Fruit fly (Drosophila melanogaster) whole organism, adult: ENCODE results near the gene DCTN6-p27.

Source experiments
- CG11617 ChIP-seq: fragments of 200-800 bp; sonication (Bioruptor generic); optimal IDR thresholded peaks from 2 replicates; lab custom pipeline; 2017; ENCODE audit warnings: mild to moderate bottlenecking, missing biosample characterization, missing genetic modification reagents, missing genetic modification characterization
- CG12768 ChIP-seq: fragments of 200-800 bp; sonication (Bioruptor generic); optimal IDR thresholded peaks from 2 replicates; lab custom pipeline; 2017; ENCODE audit warnings: missing biosample characterization, missing genetic modification characterization, mild to moderate bottlenecking, moderate library complexity, missing genetic modification reagents
- CG14711 ChIP-seq: fragments of 200-800 bp; sonication (Bioruptor generic); optimal IDR thresholded peaks from 2 replicates; lab custom pipeline; 2018; ENCODE audit warnings: missing biosample characterization, mild to moderate bottlenecking, missing genetic modification characterization, moderate library complexity
- CG1620 ChIP-seq: fragments of 200-800 bp; sonication (Bioruptor generic); optimal IDR thresholded peaks from 2 replicates; lab custom pipeline; 2016; ENCODE audit warnings: missing biosample characterization, missing genetic modification characterization
- CG33017 ChIP-seq: fragments of 200-800 bp; sonication (Bioruptor generic); optimal IDR thresholded peaks from 2 replicates; lab custom pipeline; 2018; ENCODE audit warnings: missing biosample characterization, mild to moderate bottlenecking, missing genetic modification characterization, moderate library complexity
- CG5204 ChIP-seq: fragments of 200-800 bp; sonication (Bioruptor generic); optimal IDR thresholded peaks from 2 replicates; lab custom pipeline; 2016; ENCODE audit warnings: missing biosample characterization, missing genetic modification characterization
- CG7045 ChIP-seq: fragments of 200-800 bp; sonication (Bioruptor generic); optimal IDR thresholded peaks from 2 replicates; lab custom pipeline; 2017; ENCODE audit warnings: missing biosample characterization, mild to moderate bottlenecking, missing genetic modification characterization
- CG7101 ChIP-seq: fragments of 200-800 bp; sonication (Bioruptor generic); optimal IDR thresholded peaks from 2 replicates; lab custom pipeline; 2018; ENCODE audit warnings: missing biosample characterization, mild to moderate bottlenecking, missing genetic modification characterization, moderate library complexity
- Clk ChIP-seq: fragments of 200-800 bp; sonication (Bioruptor generic); optimal IDR thresholded peaks from 2 replicates; lab custom pipeline; 2017; ENCODE audit warnings: missing biosample characterization, missing genetic modification characterization
- Crg-1 ChIP-seq: fragments of 200-800 bp; sonication (Bioruptor generic); optimal IDR thresholded peaks from 2 replicates; lab custom pipeline; 2016; ENCODE audit warnings: missing biosample characterization, missing genetic modification characterization
- Hr96 ChIP-seq: fragments of 200-800 bp; sonication (Bioruptor generic); optimal IDR thresholded peaks from 2 replicates; lab custom pipeline; 2016; ENCODE audit warnings: missing biosample characterization, missing genetic modification characterization
- Mnt ChIP-seq: fragments of 200-800 bp; sonication (Bioruptor generic); optimal IDR thresholded peaks from 2 replicates; lab custom pipeline; 2016; ENCODE audit warnings: missing biosample characterization, mild to moderate bottlenecking, missing genetic modification characterization
- bab1 ChIP-seq: fragments of 200-800 bp; sonication (Bioruptor generic); optimal IDR thresholded peaks from 3 replicates; lab custom pipeline; 2019; ENCODE audit warnings: missing biosample characterization, mild to moderate bottlenecking, missing genetic modification characterization, moderate library complexity
- cic ChIP-seq: fragments of 200-800 bp; sonication (Bioruptor generic); optimal IDR thresholded peaks from 2 replicates; lab custom pipeline; 2017; ENCODE audit warnings: missing biosample characterization, mild to moderate bottlenecking, missing genetic modification characterization, moderate library complexity
- cnc ChIP-seq, 2 experiments: fragments of >200 bp; optimal IDR thresholded peaks; 2 replicates each; lab custom pipeline; 2017
- kay ChIP-seq: fragments of 200-800 bp; sonication (Bioruptor generic); peaks from one replicate; lab custom pipeline; 2016; ENCODE audit warnings: missing biosample characterization, missing genetic modification characterization, borderline replicate concordance
- ovo ChIP-seq: fragments of 200-800 bp; sonication (Bioruptor generic); optimal IDR thresholded peaks from 2 replicates; lab custom pipeline; 2016; ENCODE audit warnings: missing biosample characterization, missing genetic modification characterization
- pad ChIP-seq: fragments of 200-800 bp; sonication (Bioruptor generic); optimal IDR thresholded peaks from 3 replicates; lab custom pipeline; 2017; ENCODE audit warnings: missing biosample characterization, missing genetic modification characterization, mild to moderate bottlenecking, moderate library complexity, missing genetic modification reagents
- tj ChIP-seq: fragments of 200-800 bp; sonication (Bioruptor generic); optimal IDR thresholded peaks from 3 replicates; lab custom pipeline; 2017; ENCODE audit warnings: missing biosample characterization, mild to moderate bottlenecking, missing genetic modification characterization, moderate library complexity
- toe ChIP-seq: fragments of 200-800 bp; sonication (Bioruptor generic); optimal IDR thresholded peaks from 2 replicates; lab custom pipeline; 2016; ENCODE audit warnings: missing biosample characterization, missing genetic modification characterization

Gene DCTN6-p27

DNA sequence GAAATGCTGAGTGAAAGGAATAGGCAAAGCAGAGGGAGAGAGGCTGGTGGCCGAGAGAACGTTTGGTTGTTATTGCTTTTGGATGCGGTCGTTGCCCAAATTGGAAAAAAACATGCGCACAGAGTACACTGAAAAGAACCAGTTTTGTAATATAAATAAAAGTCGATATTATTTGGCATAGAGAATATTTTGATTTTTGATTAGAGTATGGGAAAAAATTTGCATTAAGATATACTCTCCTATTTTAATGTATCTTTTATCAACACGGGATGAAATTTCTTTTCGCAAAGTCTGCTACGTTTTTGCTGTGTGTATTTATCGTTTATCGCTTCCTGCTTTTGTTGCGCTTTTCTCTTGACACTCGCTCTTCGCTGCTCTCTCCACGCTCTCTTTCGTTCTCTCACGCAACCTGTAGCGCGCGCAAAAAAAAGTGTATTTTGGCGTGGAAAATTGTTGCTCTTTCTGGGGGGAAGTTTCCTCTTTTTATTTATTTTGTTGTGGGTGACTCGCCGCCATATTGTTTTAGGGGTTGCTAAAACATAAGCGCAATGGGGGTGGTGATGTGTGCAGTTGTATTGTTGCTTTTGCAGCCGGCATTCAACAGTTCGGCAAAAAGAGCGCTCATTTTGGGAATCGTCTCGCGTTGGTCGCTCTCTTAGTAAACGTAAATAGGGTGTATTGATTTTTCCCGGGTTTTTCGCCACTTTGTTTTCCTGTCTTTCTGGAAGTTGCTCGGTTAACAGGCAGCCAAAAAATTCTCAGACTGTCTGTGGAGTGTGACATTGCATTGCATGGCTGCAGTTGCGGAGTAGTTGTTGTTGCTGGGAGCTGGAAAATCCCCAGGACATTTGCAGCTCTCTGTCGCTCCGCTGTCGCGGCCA lies 33.0 kb downstream of the DCTN6-p27 start:
- peak; percentile 90 for TF ChIP-seq CG7045
- peak; percentile 85 for TF ChIP-seq CG7101 (tag; lab: Kevin White, UChicago)
- TF ChIP-seq toe (GFP tag; lab: Kevin White, UChicago) = peak; percentile 86
- TF ChIP-seq Hr96 (GFP tag; lab: Kevin White, UChicago) = peak; percentile 84
- TF ChIP-seq tj (GFP tag; lab: Kevin White, UChicago) = peak; percentile 59
- peak; percentile 91 for TF ChIP-seq CG33017 (tag; lab: Kevin White, UChicago)
- peak; percentile 85 for TF ChIP-seq bab1
- peak; percentile 37 for TF ChIP-seq Mnt (GFP tag; lab: Kevin White, UChicago)
- TF ChIP-seq cnc (optimal IDR thresholded peaks at IDR 0.05; lab: Kevin White, UChicago) = no peak
- TF ChIP-seq ovo (GFP tag; lab: Kevin White, UChicago) = no peak
- peak; percentile 52 for TF ChIP-seq pad (GFP tag; lab: Kevin White, UChicago)
- TF ChIP-seq kay (GFP tag; lab: Kevin White, UChicago) = no peak
- TF ChIP-seq CG5204 (GFP tag; lab: Kevin White, UChicago) = peak; percentile 81
- peak; percentile 87 for TF ChIP-seq CG14711
- TF ChIP-seq cic (GFP tag; lab: Kevin White, UChicago) = peak; percentile 37
- peak; percentile 35 for TF ChIP-seq Crg-1
- peak; percentile 92 for TF ChIP-seq CG12768 (GFP tag; lab: Kevin White, UChicago)
- TF ChIP-seq CG11617 (GFP tag; lab: Kevin White, UChicago) = peak; percentile 67
- TF ChIP-seq CG1620 = peak; percentile 30
- TF ChIP-seq Clk (GFP tag; lab: Kevin White, UChicago) = peak; percentile 86

dm6 chr2L:19165998-19166397 lies 33.9 kb downstream of the DCTN6-p27 start:
- TF ChIP-seq CG5204 (GFP tag; lab: Kevin White, UChicago) = no peak
- peak; percentile 48 for TF ChIP-seq pad (GFP tag; lab: Kevin White, UChicago)
- TF ChIP-seq bab1 = peak; percentile 54

- TF ChIP-seq Crg-1 (no peak), pad (GFP tag; lab: Kevin White, UChicago) (no peak), CG1620 (no peak), CG5204 (GFP tag; lab: Kevin White, UChicago) (no peak), cnc (optimal IDR thresholded peaks at IDR 0.05; lab: Kevin White, UChicago) (no peak), CG33017 (tag; lab: Kevin White, UChicago) (no peak), tj (GFP tag; lab: Kevin White, UChicago) (no peak), Clk (GFP tag; lab: Kevin White, UChicago) (no peak), CG14711 (no peak), CG12768 (GFP tag; lab: Kevin White, UChicago) (no peak), bab1 (no peak), CG11617 (GFP tag; lab: Kevin White, UChicago) (no peak), kay (GFP tag; lab: Kevin White, UChicago) (no peak)
Measured at dm6 chr2L:19167135-19167681, 35.1 kb downstream of the DCTN6-p27 start.

dm6 chr2L:19168095-19168697 lies 36.1 kb downstream of the DCTN6-p27 start:
- TF ChIP-seq ovo (GFP tag; lab: Kevin White, UChicago) = no peak
- no peak for TF ChIP-seq CG5204 (GFP tag; lab: Kevin White, UChicago)
- no peak for TF ChIP-seq CG14711
- no peak for TF ChIP-seq pad (GFP tag; lab: Kevin White, UChicago)
- TF ChIP-seq CG12768 (GFP tag; lab: Kevin White, UChicago) = no peak
- no peak for TF ChIP-seq cnc (optimal IDR thresholded peaks at IDR 0.05; lab: Kevin White, UChicago)
- TF ChIP-seq bab1 = no peak
- TF ChIP-seq CG7045 = no peak
- TF ChIP-seq CG33017 (tag; lab: Kevin White, UChicago) = no peak

dm6 chr2L:19181153-19181892 lies 49.2 kb downstream of the DCTN6-p27 start, which contains the start of gene CG17568:
TSS of gene CG17568 (minus strand) at chr2L:19181702.
- peak; percentile 1 for TF ChIP-seq bab1
- TF ChIP-seq CG5204 (GFP tag; lab: Kevin White, UChicago) = no peak
